Fruit fly (Drosophila melanogaster) whole organism, pupa: Measurements from ENCODE around the gene CG12725.

Source experiments
- CG10348 ChIP-seq: fragments of 200-800 bp; sonication (Bioruptor generic); IDR thresholded peaks from 2 replicates; pipeline ENCODE4 v1.3.6; 2022; ENCODE audit warnings: missing biosample characterization, missing genetic modification characterization
- CG12605 ChIP-seq: fragments of 200-800 bp; sonication (Bioruptor generic); IDR thresholded peaks from 2 replicates; pipeline ENCODE4 v1.3.6; 2022; ENCODE audit warnings: missing biosample characterization, missing genetic modification characterization
- CG15710 ChIP-seq: fragments of 200-800 bp; sonication (Bioruptor generic); optimal IDR thresholded peaks from 2 replicates; lab custom pipeline; 2018; ENCODE audit warnings: missing biosample characterization, mild to moderate bottlenecking, missing genetic modification characterization, moderate library complexity
- CG8301 ChIP-seq: fragments of 200-800 bp; sonication (Bioruptor generic); optimal IDR thresholded peaks from 2 replicates; lab custom pipeline; 2018; ENCODE audit warnings: missing biosample characterization, mild to moderate bottlenecking, missing genetic modification characterization
- Pif1B ChIP-seq: fragments of 200-800 bp; sonication (Bioruptor generic); optimal IDR thresholded peaks from 3 replicates; lab custom pipeline; 2016; ENCODE audit warnings: missing biosample characterization, missing genetic modification characterization
- Snoo ChIP-seq: fragments of 200-800 bp; sonication (Bioruptor generic); optimal IDR thresholded peaks from 3 replicates; lab custom pipeline; 2017; ENCODE audit warnings: missing biosample characterization, mild to moderate bottlenecking, missing genetic modification characterization, inconsistent platforms
- fd96Ca ChIP-seq: fragments of 200-800 bp; sonication (Bioruptor generic); IDR thresholded peaks from 3 replicates; pipeline ENCODE4 v1.3.6; 2022; ENCODE audit warnings: missing biosample characterization, missing genetic modification characterization

DNA sequence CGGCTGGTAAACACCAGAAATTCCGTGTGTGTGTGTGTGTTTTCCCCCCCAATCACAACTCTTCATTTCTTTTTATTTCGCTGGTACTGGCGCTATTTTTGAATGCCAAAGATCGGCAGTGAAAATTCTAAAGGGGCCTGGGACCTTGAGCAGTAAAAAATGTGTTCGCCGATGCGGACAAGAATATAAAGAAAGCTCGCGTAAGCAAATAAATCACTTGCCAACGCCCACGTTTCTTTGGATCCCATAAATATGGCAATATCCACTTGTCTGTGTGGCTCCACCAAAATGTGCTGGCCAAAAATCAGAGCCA lies 10.7 kb downstream of the CG12725 start:
- no peak for TF ChIP-seq CG10348 (GFP tag; lab: Robert Waterston, UW)
- no peak for TF ChIP-seq fd96Ca (GFP tag; lab: Robert Waterston, UW)
- TF ChIP-seq Pif1B (GFP tag; lab: Kevin White, UChicago) = no peak
- no peak for TF ChIP-seq CG15710 (tag; lab: Kevin White, UChicago)
- no peak for TF ChIP-seq Snoo
- TF ChIP-seq CG8301 = no peak
- no peak for TF ChIP-seq CG12605 (GFP tag; lab: Robert Waterston, UW)
